Worm (Caenorhabditis elegans): ENCODE data around the gene M04C3.1.

DNA sequence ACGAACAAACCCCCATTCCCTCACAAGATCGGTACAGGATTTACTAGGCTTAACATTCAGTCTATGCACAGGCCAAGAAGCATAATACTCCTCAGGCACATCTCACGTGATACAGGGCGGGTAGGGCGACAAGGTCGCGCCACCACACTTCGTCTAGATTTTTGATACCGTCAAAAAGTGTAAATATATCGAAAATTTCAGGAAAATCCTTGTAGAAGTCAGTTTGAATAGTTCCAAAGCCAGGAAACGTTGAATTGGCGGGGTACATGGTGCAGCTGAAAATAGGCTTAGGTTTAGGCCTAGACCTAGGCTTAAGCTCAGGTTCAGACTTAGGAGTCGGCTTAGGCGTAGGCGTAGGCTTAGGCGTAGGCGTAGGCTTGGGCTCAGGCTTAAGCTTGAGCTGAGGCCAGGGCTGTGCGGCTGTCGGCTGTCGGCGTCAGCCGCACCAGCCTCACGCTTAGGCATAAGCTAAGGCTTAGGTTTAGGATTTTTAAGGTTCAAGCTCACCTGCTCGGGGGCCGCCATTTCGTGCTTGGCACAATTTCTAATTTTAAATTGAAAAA is 15.0 kb downstream of the M04C3.1 start:
- TF ChIP-seq ama-1 (optimal IDR thresholded peaks at IDR 0.05) = no peak
- TF ChIP-seq zag-1 (tag; optimal IDR thresholded peaks at IDR 0.05) = no peak
- TF ChIP-seq mdl-1 (tag; optimal IDR thresholded peaks at IDR 0.05) = no peak
- no peak for TF ChIP-seq aly-2 (tag; optimal IDR thresholded peaks at IDR 0.05)
- no peak for TF ChIP-seq F13H6.1 (tag; optimal IDR thresholded peaks at IDR 0.05)
- TF ChIP-seq lin-13 (GFP tag; optimal IDR thresholded peaks at IDR 0.05) = no peak
- TF ChIP-seq unc-62 (GFP tag; optimal IDR thresholded peaks at IDR 0.05) = no peak
- no peak for TF ChIP-seq skn-1 (tag; optimal IDR thresholded peaks at IDR 0.05)
- no peak for TF ChIP-seq ztf-4 (tag; optimal IDR thresholded peaks at IDR 0.05)
- no peak for TF ChIP-seq nhr-237 (tag; optimal IDR thresholded peaks at IDR 0.05)
- TF ChIP-seq ceh-82 (tag; optimal IDR thresholded peaks at IDR 0.05) = no peak
- no peak for TF ChIP-seq ZK546.5 (tag; optimal IDR thresholded peaks at IDR 0.05)
- TF ChIP-seq nhr-12 (tag; optimal IDR thresholded peaks at IDR 0.05) = no peak

Measured in whole organism, L2 larva.